Worm (Caenorhabditis elegans): ENCODE results near the gene T19D7.5.

- no peak for TF ChIP-seq pha-4 (tag; optimal IDR thresholded peaks at IDR 0.05)
- no peak for TF ChIP-seq sox-2 (GFP tag; IDR thresholded peaks at IDR 0.05)
Observed at ce11 chrX:654804-655203, 11.2 kb downstream of the T19D7.5 start, which contains the start of gene ifc-2.

All from whole organism, late embryonic.